Fruit fly (Drosophila melanogaster) whole organism, adult: ENCODE data around the gene djl.

ENCODE experiments used
- CG11617 ChIP-seq: fragments of 200-800 bp; sonication (Bioruptor generic); optimal IDR thresholded peaks from 2 replicates; lab custom pipeline; 2017; ENCODE audit warnings: mild to moderate bottlenecking, missing biosample characterization, missing genetic modification reagents, missing genetic modification characterization
- CG12768 ChIP-seq: fragments of 200-800 bp; sonication (Bioruptor generic); optimal IDR thresholded peaks from 2 replicates; lab custom pipeline; 2017; ENCODE audit warnings: missing biosample characterization, missing genetic modification characterization, mild to moderate bottlenecking, moderate library complexity, missing genetic modification reagents
- CG14711 ChIP-seq: fragments of 200-800 bp; sonication (Bioruptor generic); optimal IDR thresholded peaks from 2 replicates; lab custom pipeline; 2018; ENCODE audit warnings: missing biosample characterization, mild to moderate bottlenecking, missing genetic modification characterization, moderate library complexity
- CG1620 ChIP-seq: fragments of 200-800 bp; sonication (Bioruptor generic); optimal IDR thresholded peaks from 2 replicates; lab custom pipeline; 2016; ENCODE audit warnings: missing biosample characterization, missing genetic modification characterization
- CG33017 ChIP-seq: fragments of 200-800 bp; sonication (Bioruptor generic); optimal IDR thresholded peaks from 2 replicates; lab custom pipeline; 2018; ENCODE audit warnings: missing biosample characterization, mild to moderate bottlenecking, missing genetic modification characterization, moderate library complexity
- CG5204 ChIP-seq: fragments of 200-800 bp; sonication (Bioruptor generic); optimal IDR thresholded peaks from 2 replicates; lab custom pipeline; 2016; ENCODE audit warnings: missing biosample characterization, missing genetic modification characterization
- CG7045 ChIP-seq: fragments of 200-800 bp; sonication (Bioruptor generic); optimal IDR thresholded peaks from 2 replicates; lab custom pipeline; 2017; ENCODE audit warnings: missing biosample characterization, mild to moderate bottlenecking, missing genetic modification characterization
- CG7101 ChIP-seq: fragments of 200-800 bp; sonication (Bioruptor generic); optimal IDR thresholded peaks from 2 replicates; lab custom pipeline; 2018; ENCODE audit warnings: missing biosample characterization, mild to moderate bottlenecking, missing genetic modification characterization, moderate library complexity
- Clk ChIP-seq: fragments of 200-800 bp; sonication (Bioruptor generic); optimal IDR thresholded peaks from 2 replicates; lab custom pipeline; 2017; ENCODE audit warnings: missing biosample characterization, missing genetic modification characterization
- Crg-1 ChIP-seq: fragments of 200-800 bp; sonication (Bioruptor generic); optimal IDR thresholded peaks from 2 replicates; lab custom pipeline; 2016; ENCODE audit warnings: missing biosample characterization, missing genetic modification characterization
- Hr96 ChIP-seq: fragments of 200-800 bp; sonication (Bioruptor generic); optimal IDR thresholded peaks from 2 replicates; lab custom pipeline; 2016; ENCODE audit warnings: missing biosample characterization, missing genetic modification characterization
- Mnt ChIP-seq: fragments of 200-800 bp; sonication (Bioruptor generic); optimal IDR thresholded peaks from 2 replicates; lab custom pipeline; 2016; ENCODE audit warnings: missing biosample characterization, mild to moderate bottlenecking, missing genetic modification characterization
- bab1 ChIP-seq: fragments of 200-800 bp; sonication (Bioruptor generic); optimal IDR thresholded peaks from 3 replicates; lab custom pipeline; 2019; ENCODE audit warnings: missing biosample characterization, mild to moderate bottlenecking, missing genetic modification characterization, moderate library complexity
- cic ChIP-seq: fragments of 200-800 bp; sonication (Bioruptor generic); optimal IDR thresholded peaks from 2 replicates; lab custom pipeline; 2017; ENCODE audit warnings: missing biosample characterization, mild to moderate bottlenecking, missing genetic modification characterization, moderate library complexity
- cnc ChIP-seq, 2 experiments: fragments of >200 bp; optimal IDR thresholded peaks; 2 replicates each; lab custom pipeline; 2017
- kay ChIP-seq: fragments of 200-800 bp; sonication (Bioruptor generic); peaks from one replicate; lab custom pipeline; 2016; ENCODE audit warnings: missing biosample characterization, missing genetic modification characterization, borderline replicate concordance
- ovo ChIP-seq: fragments of 200-800 bp; sonication (Bioruptor generic); optimal IDR thresholded peaks from 2 replicates; lab custom pipeline; 2016; ENCODE audit warnings: missing biosample characterization, missing genetic modification characterization
- pad ChIP-seq: fragments of 200-800 bp; sonication (Bioruptor generic); optimal IDR thresholded peaks from 3 replicates; lab custom pipeline; 2017; ENCODE audit warnings: missing biosample characterization, missing genetic modification characterization, mild to moderate bottlenecking, moderate library complexity, missing genetic modification reagents
- tj ChIP-seq: fragments of 200-800 bp; sonication (Bioruptor generic); optimal IDR thresholded peaks from 3 replicates; lab custom pipeline; 2017; ENCODE audit warnings: missing biosample characterization, mild to moderate bottlenecking, missing genetic modification characterization, moderate library complexity
- toe ChIP-seq: fragments of 200-800 bp; sonication (Bioruptor generic); optimal IDR thresholded peaks from 2 replicates; lab custom pipeline; 2016; ENCODE audit warnings: missing biosample characterization, missing genetic modification characterization

The djl gene

dm6 chr3R:7060467-7060866, at the start of gene djl:
Gene djl, plus strand, starts transcription at chr3R:7060767.
- TF ChIP-seq ovo (GFP tag; lab: Kevin White, UChicago), result no peak
- TF ChIP-seq tj (GFP tag; lab: Kevin White, UChicago), result no peak
- TF ChIP-seq toe, result no peak
- no peak for TF ChIP-seq CG11617 (GFP tag; lab: Kevin White, UChicago)
- TF ChIP-seq Clk (GFP tag; lab: Kevin White, UChicago), result no peak
- no peak for TF ChIP-seq CG12768 (GFP tag; lab: Kevin White, UChicago)
- no peak for TF ChIP-seq kay
- TF ChIP-seq CG5204 (GFP tag; lab: Kevin White, UChicago), result no peak
- no peak for TF ChIP-seq CG33017 (tag; lab: Kevin White, UChicago)
- TF ChIP-seq bab1 (GFP tag; lab: Kevin White, UChicago), result no peak
- TF ChIP-seq CG14711, result no peak
- TF ChIP-seq cic (GFP tag; lab: Kevin White, UChicago), result no peak
- no peak for TF ChIP-seq pad (GFP tag; lab: Kevin White, UChicago)
- no peak for TF ChIP-seq Hr96

- TF ChIP-seq cnc (optimal IDR thresholded peaks at IDR 0.05; lab: Kevin White, UChicago) (no peak), CG7045 (GFP tag; lab: Kevin White, UChicago) (no peak), ovo (GFP tag; lab: Kevin White, UChicago) (no peak), CG7101 (tag; lab: Kevin White, UChicago) (no peak), kay (no peak), pad (GFP tag; lab: Kevin White, UChicago) (no peak), CG12768 (GFP tag; lab: Kevin White, UChicago) (no peak), CG14711 (no peak), Clk (GFP tag; lab: Kevin White, UChicago) (no peak), Hr96 (no peak), CG1620 (no peak), cic (GFP tag; lab: Kevin White, UChicago) (no peak), tj (GFP tag; lab: Kevin White, UChicago) (no peak), toe (no peak), bab1 (GFP tag; lab: Kevin White, UChicago) (no peak)
Measured at dm6 chr3R:7011031-7011565, 49.5 kb upstream of the djl start.

DNA sequence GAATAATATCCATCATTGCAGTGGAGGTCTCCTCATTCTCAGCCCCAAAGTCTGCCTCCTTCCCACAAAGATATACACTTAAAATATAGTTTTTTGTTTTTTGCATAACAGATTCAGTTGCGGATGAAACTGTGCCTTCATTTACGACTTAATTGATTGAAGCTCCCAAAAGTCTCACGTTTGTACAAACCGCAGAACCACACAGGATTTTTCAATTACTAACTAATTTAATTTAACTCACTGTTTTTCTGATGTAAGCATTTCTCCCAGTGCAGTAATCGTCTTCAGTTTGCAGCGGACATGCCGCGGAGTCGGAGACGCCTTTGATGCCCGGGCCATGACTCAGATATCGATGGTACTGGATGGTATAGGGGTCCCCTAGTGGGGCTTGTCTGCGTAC, 36.0 kb upstream of the djl start:
- TF ChIP-seq CG1620 (no peak), ovo (GFP tag; lab: Kevin White, UChicago) (no peak), Crg-1 (GFP tag; lab: Kevin White, UChicago) (no peak), Clk (GFP tag; lab: Kevin White, UChicago) (no peak), CG5204 (GFP tag; lab: Kevin White, UChicago) (no peak), CG7045 (GFP tag; lab: Kevin White, UChicago) (no peak), tj (GFP tag; lab: Kevin White, UChicago) (no peak), CG12768 (GFP tag; lab: Kevin White, UChicago) (no peak), cnc (optimal IDR thresholded peaks at IDR 0.05; lab: Kevin White, UChicago) (no peak), bab1 (GFP tag; lab: Kevin White, UChicago) (no peak), CG7101 (tag; lab: Kevin White, UChicago) (no peak), CG33017 (tag; lab: Kevin White, UChicago) (no peak), CG14711 (no peak), Hr96 (no peak), pad (GFP tag; lab: Kevin White, UChicago) (no peak), Mnt (GFP tag; lab: Kevin White, UChicago) (no peak)

DNA sequence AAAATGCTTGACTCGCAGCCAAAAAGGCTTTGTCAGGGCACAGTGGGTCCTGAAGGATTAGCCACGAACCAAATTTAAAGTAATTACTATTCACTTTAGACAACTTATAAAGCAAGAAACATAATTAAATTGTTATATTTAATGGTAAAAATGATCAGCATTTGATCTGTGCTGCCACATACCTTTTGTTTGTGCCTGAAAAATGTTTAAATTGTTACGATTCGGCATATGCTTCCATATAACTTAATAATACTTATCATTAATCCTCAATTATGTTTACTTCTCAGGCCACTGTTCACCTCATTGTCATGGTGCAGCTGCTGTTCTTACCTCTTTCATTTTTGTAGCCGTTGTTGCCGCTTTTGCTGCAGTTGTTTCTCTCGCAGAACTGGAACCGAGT, 35.3 kb upstream of the djl start:
- TF ChIP-seq CG1620 (no peak), CG11617 (GFP tag; lab: Kevin White, UChicago) (no peak), CG33017 (tag; lab: Kevin White, UChicago) (no peak), Clk (GFP tag; lab: Kevin White, UChicago) (no peak), tj (GFP tag; lab: Kevin White, UChicago) (no peak), toe (no peak), CG14711 (no peak), kay (no peak), Hr96 (no peak), bab1 (GFP tag; lab: Kevin White, UChicago) (no peak), CG7045 (GFP tag; lab: Kevin White, UChicago) (no peak), cic (GFP tag; lab: Kevin White, UChicago) (no peak), cnc (optimal IDR thresholded peaks at IDR 0.05; lab: Kevin White, UChicago) (no peak)

- TF ChIP-seq CG7045 (GFP tag; lab: Kevin White, UChicago) (no peak), toe (no peak), CG14711 (no peak), CG7101 (tag; lab: Kevin White, UChicago) (no peak), pad (GFP tag; lab: Kevin White, UChicago) (no peak), CG12768 (GFP tag; lab: Kevin White, UChicago) (no peak), cic (GFP tag; lab: Kevin White, UChicago) (no peak), Crg-1 (GFP tag; lab: Kevin White, UChicago) (no peak), CG5204 (GFP tag; lab: Kevin White, UChicago) (no peak), Hr96 (no peak), kay (no peak), cnc (optimal IDR thresholded peaks at IDR 0.05; lab: Kevin White, UChicago) (no peak), ovo (GFP tag; lab: Kevin White, UChicago) (no peak), Clk (GFP tag; lab: Kevin White, UChicago) (no peak), Mnt (GFP tag; lab: Kevin White, UChicago) (no peak), CG1620 (no peak)
Measured at dm6 chr3R:7028554-7028953, 32.0 kb upstream of the djl start.

- TF ChIP-seq CG7101 (tag; lab: Kevin White, UChicago) (no peak), CG7045 (GFP tag; lab: Kevin White, UChicago) (no peak), CG12768 (GFP tag; lab: Kevin White, UChicago) (no peak), Mnt (GFP tag; lab: Kevin White, UChicago) (no peak), cic (GFP tag; lab: Kevin White, UChicago) (no peak), Crg-1 (GFP tag; lab: Kevin White, UChicago) (no peak), CG33017 (tag; lab: Kevin White, UChicago) (no peak), toe (no peak), Hr96 (no peak), CG1620 (no peak), pad (GFP tag; lab: Kevin White, UChicago) (no peak), kay (no peak), cnc (optimal IDR thresholded peaks at IDR 0.05; lab: Kevin White, UChicago) (no peak), tj (GFP tag; lab: Kevin White, UChicago) (no peak)
Measured at dm6 chr3R:7029434-7029833, 31.1 kb upstream of the djl start.
